Fruit fly (Drosophila melanogaster) whole organism, prepupa: Measurements from ENCODE around the gene Mst84B.
A peak's percentile ranks its signal among the peaks of the same experiment; 100 is the strongest.

Experiments
- Blimp-1 ChIP-seq: fragments of 200-800 bp; sonication (Bioruptor generic); optimal IDR thresholded peaks from 3 replicates; lab custom pipeline; 2017; ENCODE audit warnings: missing biosample characterization, missing genetic modification characterization, mild to moderate bottlenecking, moderate library complexity, missing genetic modification reagents
- CG10631 ChIP-seq: fragments of 200-800 bp; sonication (Bioruptor generic); optimal IDR thresholded peaks from 2 replicates; lab custom pipeline; 2016; ENCODE audit warnings: missing biosample characterization, missing genetic modification characterization
- CG10669 ChIP-seq: fragments of 200-800 bp; sonication (Bioruptor generic); optimal IDR thresholded peaks from 3 replicates; lab custom pipeline; 2018; ENCODE audit warnings: missing biosample characterization, mild to moderate bottlenecking, missing genetic modification characterization, moderate library complexity
- CG11294 ChIP-seq: fragments of 200-800 bp; sonication (Bioruptor generic); IDR thresholded peaks from 2 replicates; pipeline ENCODE4 v1.3.6; 2022; ENCODE audit warnings: missing biosample characterization, missing genetic modification characterization
- CG11902 ChIP-seq: fragments of 200-800 bp; sonication (Bioruptor generic); optimal IDR thresholded peaks from 3 replicates; lab custom pipeline; 2016; ENCODE audit warnings: missing biosample characterization, missing genetic modification characterization
- CG15336 ChIP-seq: fragments of 200-800 bp; sonication (Bioruptor generic); IDR thresholded peaks from 2 replicates; pipeline ENCODE4 v1.3.6; 2022; ENCODE audit warnings: missing biosample characterization, missing genetic modification characterization
- CG1621 ChIP-seq: fragments of 200-800 bp; sonication (Bioruptor generic); optimal IDR thresholded peaks from 3 replicates; lab custom pipeline; 2018; ENCODE audit warnings: missing biosample characterization, mild to moderate bottlenecking, missing genetic modification characterization
- CG3032 ChIP-seq: fragments of 200-800 bp; optimal IDR thresholded peaks from 2 replicates; lab custom pipeline; 2019; ENCODE audit warnings: missing biosample characterization, mild to moderate bottlenecking, missing genetic modification characterization, moderate library complexity
- CG34406 ChIP-seq: fragments of 200-800 bp; sonication (Bioruptor generic); optimal IDR thresholded peaks from 3 replicates; lab custom pipeline; 2016; ENCODE audit warnings: missing biosample characterization, missing genetic modification characterization
- CG3919 ChIP-seq: fragments of 200-800 bp; sonication (Bioruptor generic); optimal IDR thresholded peaks from 3 replicates; lab custom pipeline; 2016; ENCODE audit warnings: missing biosample characterization, missing genetic modification characterization
- CG4318 ChIP-seq: fragments of 200-800 bp; sonication (Bioruptor generic); optimal IDR thresholded peaks from 3 replicates; lab custom pipeline; 2017; ENCODE audit warnings: missing biosample characterization, mild to moderate bottlenecking, missing genetic modification characterization
- CG6276 ChIP-seq: fragments of 200-800 bp; sonication (Bioruptor generic); optimal IDR thresholded peaks from 2 replicates; lab custom pipeline; 2017; ENCODE audit warnings: missing biosample characterization, mild to moderate bottlenecking, missing genetic modification characterization
- CG6792 ChIP-seq: fragments of 200-800 bp; sonication (Bioruptor generic); optimal IDR thresholded peaks from 3 replicates; lab custom pipeline; 2016; ENCODE audit warnings: missing biosample characterization, missing genetic modification characterization
- CG6854 ChIP-seq: fragments of 200-800 bp; sonication (Bioruptor generic); optimal IDR thresholded peaks from 2 replicates; lab custom pipeline; 2017; ENCODE audit warnings: missing biosample characterization, mild to moderate bottlenecking, missing genetic modification characterization
- CG8632 ChIP-seq: fragments of 200-800 bp; sonication (Bioruptor generic); optimal IDR thresholded peaks from 3 replicates; lab custom pipeline; 2016; ENCODE audit warnings: missing biosample characterization, missing genetic modification characterization
- CG9139 ChIP-seq: fragments of 200-800 bp; sonication (Bioruptor generic); optimal IDR thresholded peaks from 3 replicates; lab custom pipeline; 2017; ENCODE audit warnings: missing biosample characterization, mild to moderate bottlenecking, missing genetic modification characterization
- Eip78C ChIP-seq: fragments of 200-800 bp; sonication (Bioruptor generic); peaks from one replicate; lab custom pipeline; 2016; ENCODE audit warnings: missing biosample characterization, missing genetic modification characterization
- Ets21C ChIP-seq: fragments of 200-800 bp; sonication (Bioruptor generic); optimal IDR thresholded peaks from 3 replicates; lab custom pipeline; 2016; ENCODE audit warnings: missing biosample characterization, missing genetic modification characterization
- Ets96B ChIP-seq: fragments of 200-800 bp; optimal IDR thresholded peaks from 2 replicates; lab custom pipeline; 2019; ENCODE audit warnings: missing biosample characterization, mild to moderate bottlenecking, missing genetic modification characterization, moderate library complexity
- Gug ChIP-seq: fragments of 200-800 bp; sonication (Bioruptor generic); IDR thresholded peaks from 2 replicates; pipeline ENCODE4 v1.3.6; 2022; ENCODE audit warnings: missing biosample characterization, missing genetic modification characterization
- Hr38 ChIP-seq: sonication (Bioruptor generic); optimal IDR thresholded peaks from 2 replicates; lab custom pipeline; 2016; ENCODE audit warnings: missing biosample characterization, missing genetic modification characterization
- Hr39 ChIP-seq: fragments of 200-800 bp; sonication (Bioruptor generic); optimal IDR thresholded peaks from 2 replicates; lab custom pipeline; 2016; ENCODE audit warnings: missing biosample characterization, missing genetic modification characterization
- Hr4 ChIP-seq: fragments of 200-800 bp; sonication (Bioruptor generic); optimal IDR thresholded peaks from 3 replicates; lab custom pipeline; 2016; ENCODE audit warnings: missing biosample characterization, missing genetic modification characterization
- Lpt ChIP-seq: fragments of 200-800 bp; sonication (Bioruptor generic); optimal IDR thresholded peaks from 3 replicates; lab custom pipeline; 2016; ENCODE audit warnings: missing biosample characterization, missing genetic modification characterization
- Met ChIP-seq: fragments of 200-800 bp; sonication (Bioruptor generic); optimal IDR thresholded peaks from 3 replicates; lab custom pipeline; 2016; ENCODE audit warnings: missing biosample characterization, missing genetic modification characterization
- OdsH ChIP-seq: fragments of 200-800 bp; sonication (Bioruptor generic); optimal IDR thresholded peaks from 3 replicates; lab custom pipeline; 2016; ENCODE audit warnings: missing biosample characterization, missing genetic modification characterization
- Smox ChIP-seq: fragments of 200-800 bp; sonication (Bioruptor generic); optimal IDR thresholded peaks from 3 replicates; lab custom pipeline; 2016; ENCODE audit warnings: missing biosample characterization, missing genetic modification characterization
- achi ChIP-seq: fragments of 200-800 bp; sonication (Bioruptor generic); optimal IDR thresholded peaks from 3 replicates; lab custom pipeline; 2016; ENCODE audit warnings: missing biosample characterization, missing genetic modification characterization
- cyc ChIP-seq: fragments of 200-800 bp; sonication (Bioruptor generic); optimal IDR thresholded peaks from 3 replicates; lab custom pipeline; 2016; ENCODE audit warnings: missing biosample characterization, missing genetic modification characterization
- dsx ChIP-seq: fragments of 200-800 bp; optimal IDR thresholded peaks from 3 replicates; lab custom pipeline; 2019; ENCODE audit warnings: missing biosample characterization, mild to moderate bottlenecking, missing genetic modification characterization, moderate library complexity; ENCODE audit not compliant: poor library complexity, severe bottlenecking
- eg ChIP-seq: fragments of 200-800 bp; sonication (Bioruptor generic); IDR thresholded peaks from 3 replicates; pipeline ENCODE4 v1.3.6; 2022; ENCODE audit warnings: missing biosample characterization, missing genetic modification characterization
- esn ChIP-seq: fragments of 200-800 bp; sonication (Bioruptor generic); optimal IDR thresholded peaks from 2 replicates; lab custom pipeline; 2016; ENCODE audit warnings: missing biosample characterization, mild to moderate bottlenecking, missing genetic modification characterization, moderate library complexity
- fd59A ChIP-seq: fragments of 200-800 bp; sonication (Bioruptor generic); optimal IDR thresholded peaks from 2 replicates; lab custom pipeline; 2017; ENCODE audit warnings: missing biosample characterization, mild to moderate bottlenecking, missing genetic modification characterization, missing genetic modification reagents
- fkh ChIP-seq: fragments of 200-800 bp; sonication (Bioruptor generic); optimal IDR thresholded peaks from 3 replicates; lab custom pipeline; 2017; ENCODE audit warnings: missing biosample characterization, mild to moderate bottlenecking, missing genetic modification characterization, moderate library complexity
- pdm3 ChIP-seq: fragments of 200-800 bp; sonication (Bioruptor generic); optimal IDR thresholded peaks from 3 replicates; lab custom pipeline; 2016; ENCODE audit warnings: missing biosample characterization, missing genetic modification characterization
- ss ChIP-seq, 2 experiments: fragments of 200-800 bp; sonication (Bioruptor generic); optimal IDR thresholded peaks; 2 replicates in 1 of 2; 3 replicates in 1 of 2; lab custom pipeline; 2017 to 2018; ENCODE audit warnings: mild to moderate bottlenecking in 2 of 2, missing biosample characterization in 2 of 2, missing genetic modification characterization in 2 of 2, moderate library complexity in 1 of 2
- svp ChIP-seq: fragments of 200-800 bp; sonication (Bioruptor generic); peaks from one replicate; lab custom pipeline; 2016; ENCODE audit warnings: missing biosample characterization, missing genetic modification characterization
- topi ChIP-seq: fragments of 200-800 bp; sonication (Bioruptor generic); optimal IDR thresholded peaks from 3 replicates; lab custom pipeline; 2016; ENCODE audit warnings: missing biosample characterization, missing genetic modification characterization
- vri ChIP-seq: fragments of 200-800 bp; sonication (Bioruptor generic); optimal IDR thresholded peaks from 3 replicates; lab custom pipeline; 2016; ENCODE audit warnings: missing biosample characterization, mild to moderate bottlenecking, missing genetic modification characterization

Mst84B gene

dm6 chr3R:7104308-7104707, 42.3 kb downstream of the Mst84B start:
- TF ChIP-seq svp (GFP tag; lab: Kevin White, UChicago): peak; percentile 14
- no peak for TF ChIP-seq CG4318 (GFP tag; lab: Kevin White, UChicago)

- no peak for TF ChIP-seq CG3032 (tag; lab: Kevin White, UChicago)
- no peak for TF ChIP-seq CG8632
- TF ChIP-seq vri: no peak
- no peak for TF ChIP-seq dsx
- no peak for TF ChIP-seq CG10669 (GFP tag; lab: Kevin White, UChicago)
- TF ChIP-seq CG6854 (GFP tag; lab: Kevin White, UChicago): no peak
- TF ChIP-seq OdsH (GFP tag; lab: Kevin White, UChicago): no peak
- TF ChIP-seq fkh (GFP tag; lab: Kevin White, UChicago): no peak
- no peak for TF ChIP-seq Blimp-1
- no peak for TF ChIP-seq pdm3 (GFP tag; lab: Kevin White, UChicago)
- TF ChIP-seq achi (GFP tag; lab: Kevin White, UChicago): no peak
- no peak for TF ChIP-seq ss (GFP tag; optimal IDR thresholded peaks at IDR 0.05; lab: Kevin White, UChicago)
- TF ChIP-seq Smox (GFP tag; lab: Kevin White, UChicago): no peak
- TF ChIP-seq svp (GFP tag; lab: Kevin White, UChicago): no peak
- no peak for TF ChIP-seq CG6792 (GFP tag; lab: Kevin White, UChicago)
- TF ChIP-seq Ets21C (GFP tag; lab: Kevin White, UChicago): no peak
These were observed 43.7 kb downstream of the Mst84B start for dm6 chr3R:7105503-7106164.

DNA sequence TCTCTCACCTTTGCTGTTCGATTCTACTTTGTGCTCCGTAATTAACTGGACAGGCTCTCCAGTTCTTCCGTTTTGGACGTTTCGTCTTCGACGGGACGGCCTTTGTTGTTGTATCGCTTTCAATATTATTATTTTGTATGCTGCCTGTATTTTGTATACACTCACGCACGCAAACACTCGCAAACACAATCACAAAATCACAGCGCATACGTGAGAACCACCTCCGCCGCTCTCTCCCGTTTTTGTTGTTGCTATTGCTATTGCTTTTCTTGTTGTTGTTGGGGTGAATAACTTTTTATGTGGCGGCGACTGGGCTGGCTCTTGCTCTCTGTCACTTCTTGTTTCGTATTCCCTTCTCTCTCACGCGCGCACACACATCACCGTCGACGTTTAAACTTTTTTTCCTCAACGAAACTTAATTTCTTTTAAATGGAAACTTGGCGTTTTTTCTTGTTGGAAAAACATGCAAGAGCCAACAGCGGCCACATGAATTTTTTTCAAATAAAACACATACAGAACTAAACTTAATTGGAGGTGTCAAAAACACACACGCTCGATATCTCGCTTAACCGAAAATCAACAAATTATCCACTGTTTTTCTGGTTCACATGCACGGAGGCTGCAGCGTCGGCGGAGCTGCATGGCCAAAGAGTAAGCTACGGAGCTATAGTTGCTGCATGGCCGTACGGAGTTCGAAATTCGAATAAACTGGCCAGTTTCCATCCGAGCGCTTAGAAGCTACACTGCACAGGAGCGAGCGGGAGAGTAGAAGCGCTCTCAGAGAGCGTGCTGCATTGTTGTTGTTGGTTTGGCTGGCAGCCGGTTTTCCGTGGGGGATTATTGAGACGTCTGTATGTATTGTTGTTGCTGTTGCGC, 46.0 kb downstream of the Mst84B start:
- peak; percentile 80 for TF ChIP-seq dsx
- TF ChIP-seq CG6854 (GFP tag; lab: Kevin White, UChicago): no peak
- no peak for TF ChIP-seq CG34406 (GFP tag; lab: Kevin White, UChicago)
- TF ChIP-seq svp (GFP tag; lab: Kevin White, UChicago): peak; percentile 75
- peak; percentile 6 for TF ChIP-seq Smox (GFP tag; lab: Kevin White, UChicago)
- peak; percentile 1 for TF ChIP-seq CG8632
- no peak for TF ChIP-seq Blimp-1
- peak; percentile 44 for TF ChIP-seq CG1621 (tag; lab: Kevin White, UChicago)
- no peak for TF ChIP-seq Lpt (GFP tag; lab: Kevin White, UChicago)
- TF ChIP-seq CG10631 (GFP tag; lab: Kevin White, UChicago): peak; percentile 9
- TF ChIP-seq CG11902 (GFP tag; lab: Kevin White, UChicago): no peak
- TF ChIP-seq Met (GFP tag; lab: Kevin White, UChicago): peak; percentile 7
- TF ChIP-seq Hr39: peak; percentile 19
- peak; percentile 7 for TF ChIP-seq esn (GFP tag; lab: Kevin White, UChicago)
- TF ChIP-seq Eip78C (GFP tag; lab: Kevin White, UChicago): peak; percentile 80
- peak; percentile 38 for TF ChIP-seq vri
- peak; percentile 11 for TF ChIP-seq CG6276 (GFP tag; lab: Kevin White, UChicago)
- TF ChIP-seq CG3032 (tag; lab: Kevin White, UChicago): peak; percentile 24
- peak; percentile 12 for TF ChIP-seq Ets96B (tag; lab: Kevin White, UChicago)
- peak; percentile 35 for TF ChIP-seq fkh (GFP tag; lab: Kevin White, UChicago)
- peak; percentile 38 for TF ChIP-seq Hr4 (GFP tag; lab: Kevin White, UChicago)
- TF ChIP-seq, all 60 proteins: peak for 16

DNA sequence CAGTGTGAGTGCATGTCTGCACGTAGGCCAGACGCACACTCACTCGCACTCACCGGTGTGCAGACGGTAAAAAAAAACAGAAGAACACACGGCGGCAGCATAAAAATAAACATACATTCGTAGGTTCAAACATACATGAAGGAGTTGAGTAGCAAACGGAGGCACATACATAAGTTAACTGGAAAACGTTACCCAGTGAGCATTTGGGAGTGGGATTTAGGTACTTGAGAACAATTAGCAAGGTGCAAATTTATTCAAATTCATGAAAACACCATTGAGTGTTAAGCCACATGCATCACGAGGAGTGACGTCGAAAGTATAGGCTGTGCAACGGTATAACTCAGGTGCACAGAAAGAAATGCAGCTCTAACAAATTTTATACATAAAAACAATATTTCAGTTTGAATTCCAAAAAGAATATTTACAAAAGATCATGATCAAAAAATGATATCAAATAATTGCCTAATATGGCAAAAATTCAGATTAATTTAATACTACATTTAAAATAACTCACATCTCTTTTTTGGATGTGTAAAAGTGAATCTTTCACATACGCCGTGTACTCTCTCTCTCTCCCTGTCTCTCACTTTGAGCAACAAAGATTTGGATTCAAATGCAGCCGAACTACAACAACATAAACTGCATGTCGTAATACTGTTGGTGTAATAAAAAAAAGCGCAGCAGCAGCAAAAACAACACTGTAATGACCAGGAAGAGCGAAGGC, 46.8 kb downstream of the Mst84B start:
- peak; percentile 93 for TF ChIP-seq fd59A
- peak; percentile 94 for TF ChIP-seq Blimp-1
- TF ChIP-seq CG4318 (GFP tag; lab: Kevin White, UChicago): peak; percentile 95
- peak; percentile 95 for TF ChIP-seq CG8632
- TF ChIP-seq CG15336 (GFP tag; lab: Robert Waterston, UW): no peak
- TF ChIP-seq CG3032 (tag; lab: Kevin White, UChicago): peak; percentile 96
- peak; percentile 84 for TF ChIP-seq CG6854 (GFP tag; lab: Kevin White, UChicago)
- TF ChIP-seq Hr38 (GFP tag; lab: Kevin White, UChicago): peak; percentile 82
- TF ChIP-seq CG9139 (GFP tag; lab: Kevin White, UChicago): peak; percentile 85
- peak; percentile 97 for TF ChIP-seq cyc (GFP tag; lab: Kevin White, UChicago)
- peak; percentile 98 for TF ChIP-seq topi
- TF ChIP-seq Ets96B (tag; lab: Kevin White, UChicago): peak; percentile 96
- TF ChIP-seq ss (GFP tag; optimal IDR thresholded peaks at IDR 0.05; lab: Kevin White, UChicago): peak; percentile 83 to 85
- TF ChIP-seq eg (GFP tag; lab: Robert Waterston, UW): no peak
- TF ChIP-seq Gug (GFP tag; lab: Robert Waterston, UW): no peak
- peak; percentile 97 for TF ChIP-seq CG3919
- peak; percentile 98 for TF ChIP-seq OdsH (GFP tag; lab: Kevin White, UChicago)
- TF ChIP-seq CG11294 (GFP tag; lab: Robert Waterston, UW): no peak
- TF ChIP-seq Lpt (GFP tag; lab: Kevin White, UChicago): peak; percentile 97
- peak; percentile 94 for TF ChIP-seq dsx
